Fruit fly (Drosophila melanogaster) whole organism, prepupa: ENCODE results near the gene CG3408.

Experiments
- Blimp-1 ChIP-seq: fragments of 200-800 bp; sonication (Bioruptor generic); optimal IDR thresholded peaks from 3 replicates; lab custom pipeline; 2017; ENCODE audit warnings: missing biosample characterization, missing genetic modification characterization, mild to moderate bottlenecking, moderate library complexity, missing genetic modification reagents
- CG10631 ChIP-seq: fragments of 200-800 bp; sonication (Bioruptor generic); optimal IDR thresholded peaks from 2 replicates; lab custom pipeline; 2016; ENCODE audit warnings: missing biosample characterization, missing genetic modification characterization
- CG11902 ChIP-seq: fragments of 200-800 bp; sonication (Bioruptor generic); optimal IDR thresholded peaks from 3 replicates; lab custom pipeline; 2016; ENCODE audit warnings: missing biosample characterization, missing genetic modification characterization
- CG32006 ChIP-seq: fragments of 200-800 bp; sonication (Bioruptor generic); optimal IDR thresholded peaks from 3 replicates; lab custom pipeline; 2017; ENCODE audit warnings: missing biosample characterization, mild to moderate bottlenecking, missing genetic modification characterization
- CG8119 ChIP-seq: fragments of 200-800 bp; sonication (Bioruptor generic); IDR thresholded peaks from 3 replicates; pipeline ENCODE4 v1.3.6; 2022; ENCODE audit warnings: missing biosample characterization, missing genetic modification characterization
- CG8319 ChIP-seq: fragments of 200-800 bp; sonication (Bioruptor generic); optimal IDR thresholded peaks from 3 replicates; lab custom pipeline; 2016; ENCODE audit warnings: missing biosample characterization, missing genetic modification characterization
- Eip93F ChIP-seq: fragments of 200-800 bp; sonication (Bioruptor generic); optimal IDR thresholded peaks from 2 replicates; lab custom pipeline; 2016; ENCODE audit warnings: missing biosample characterization, mild to moderate bottlenecking, missing genetic modification characterization
- Gug ChIP-seq: fragments of 200-800 bp; sonication (Bioruptor generic); IDR thresholded peaks from 2 replicates; pipeline ENCODE4 v1.3.6; 2022; ENCODE audit warnings: missing biosample characterization, missing genetic modification characterization
- Hr39 ChIP-seq: fragments of 200-800 bp; sonication (Bioruptor generic); optimal IDR thresholded peaks from 2 replicates; lab custom pipeline; 2016; ENCODE audit warnings: missing biosample characterization, missing genetic modification characterization
- acj6 ChIP-seq: fragments of 200-800 bp; sonication (Bioruptor generic); optimal IDR thresholded peaks from 3 replicates; lab custom pipeline; 2016; ENCODE audit warnings: missing biosample characterization, missing genetic modification characterization
- dac ChIP-seq: fragments of 200-800 bp; sonication (Bioruptor generic); optimal IDR thresholded peaks from 2 replicates; lab custom pipeline; 2017; ENCODE audit warnings: missing biosample characterization, mild to moderate bottlenecking, missing genetic modification characterization
- eg ChIP-seq: fragments of 200-800 bp; sonication (Bioruptor generic); IDR thresholded peaks from 3 replicates; pipeline ENCODE4 v1.3.6; 2022; ENCODE audit warnings: missing biosample characterization, missing genetic modification characterization
- fkh ChIP-seq: fragments of 200-800 bp; sonication (Bioruptor generic); optimal IDR thresholded peaks from 3 replicates; lab custom pipeline; 2017; ENCODE audit warnings: missing biosample characterization, mild to moderate bottlenecking, missing genetic modification characterization, moderate library complexity
- spab ChIP-seq: fragments of 200-800 bp; sonication (Bioruptor generic); optimal IDR thresholded peaks from 2 replicates; lab custom pipeline; 2017; ENCODE audit warnings: missing biosample characterization, mild to moderate bottlenecking, missing genetic modification characterization, missing genetic modification reagents

DNA sequence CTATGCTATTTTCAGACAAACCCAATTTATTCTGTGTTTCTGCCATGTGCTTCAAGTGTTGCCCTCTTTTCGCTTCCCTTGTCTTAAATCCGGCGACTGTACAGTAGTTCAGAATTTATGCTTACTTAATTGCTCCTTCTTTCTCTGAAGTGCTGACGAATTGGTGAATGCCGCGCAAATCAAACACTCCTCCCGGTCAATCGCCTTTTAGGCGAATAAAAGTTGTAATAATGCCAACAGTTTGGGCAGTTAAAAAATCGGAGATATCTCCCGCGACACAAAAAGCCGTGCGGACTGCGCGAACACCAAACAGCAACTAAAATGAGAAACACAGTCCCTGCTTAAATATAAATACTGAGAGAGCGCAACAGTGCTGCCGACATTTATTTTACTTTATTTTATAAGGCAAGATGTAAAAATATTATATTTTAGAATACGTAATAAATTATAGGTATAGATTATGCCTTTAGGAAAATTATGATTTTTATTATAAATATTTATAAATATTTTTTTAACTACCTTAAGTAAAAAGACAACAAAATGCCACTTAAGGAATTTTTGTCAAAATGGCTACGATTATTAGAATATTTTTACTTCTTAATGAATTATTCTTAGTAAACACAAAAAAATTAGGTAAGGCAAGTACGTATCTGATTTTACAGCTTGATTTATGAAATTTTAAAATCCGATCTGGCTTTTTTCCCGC is 4.2 kb downstream of the CG3408 start, which contains the start of gene path:
- TF ChIP-seq Blimp-1 (GFP tag; lab: Kevin White, UChicago) (no peak), eg (GFP tag; lab: Robert Waterston, UW) (no peak), dac (GFP tag; lab: Kevin White, UChicago) (no peak), spab (GFP tag; lab: Kevin White, UChicago) (no peak), CG8319 (GFP tag; lab: Kevin White, UChicago) (no peak), CG32006 (peak; percentile 52), acj6 (peak; percentile 9), Gug (no peak), fkh (GFP tag; lab: Kevin White, UChicago) (peak; percentile 17), Hr39 (GFP tag; lab: Kevin White, UChicago) (no peak), CG8119 (GFP tag; lab: Robert Waterston, UW) (no peak), Eip93F (GFP tag; lab: Kevin White, UChicago) (no peak), CG10631 (no peak), CG11902 (GFP tag; lab: Kevin White, UChicago) (no peak)
